Fruit fly (Drosophila melanogaster): Measurements from ENCODE around the gene CG33493.

The CG33493 gene

dm6 chr3L:10674145-10674547 lies 18.8 kb downstream of the CG33493 start (continued):
- no peak for TF ChIP-seq Dek (tag; optimal IDR thresholded peaks at IDR 0.05)
- no peak for TF ChIP-seq CG2712 (tag; optimal IDR thresholded peaks at IDR 0.05)
- TF ChIP-seq CG8924 (tag; optimal IDR thresholded peaks at IDR 0.05): peak; percentile 39
- TF ChIP-seq unc-4 (GFP tag; IDR thresholded peaks at IDR 0.05; ENCODE audit: partially characterized antibody): no peak
- TF ChIP-seq Doc2 (GFP tag; IDR thresholded peaks at IDR 0.05): no peak
- TF ChIP-seq ac (GFP tag; optimal IDR thresholded peaks at IDR 0.05): no peak
- no peak for TF ChIP-seq Lpt (GFP tag; optimal IDR thresholded peaks at IDR 0.05)
- peak; percentile 68 for TF ChIP-seq oc (tag; optimal IDR thresholded peaks at IDR 0.05)
- no peak for TF ChIP-seq lbe (GFP tag; optimal IDR thresholded peaks at IDR 0.05)
- TF ChIP-seq CG15073 (GFP tag; optimal IDR thresholded peaks at IDR 0.05): no peak
- TF ChIP-seq Mes4 (GFP tag; optimal IDR thresholded peaks at IDR 0.05): no peak
- TF ChIP-seq disco-r (GFP tag; optimal IDR thresholded peaks at IDR 0.05): no peak
- TF ChIP-seq CG15514 (GFP tag; optimal IDR thresholded peaks at IDR 0.05): no peak
- TF ChIP-seq CG32767 (GFP tag; IDR thresholded peaks at IDR 0.05): no peak
- no peak for TF ChIP-seq CG9876 (GFP tag; optimal IDR thresholded peaks at IDR 0.05)
- no peak for TF ChIP-seq gce (GFP tag; IDR thresholded peaks at IDR 0.05)
- no peak for TF ChIP-seq bab2 (GFP tag; optimal IDR thresholded peaks at IDR 0.05)
- TF ChIP-seq lab (GFP tag; optimal IDR thresholded peaks at IDR 0.05): no peak
- TF ChIP-seq CG8290 (GFP tag; optimal IDR thresholded peaks at IDR 0.05): no peak
- peak in 1 of 2 experiments; percentile 33 for TF ChIP-seq CG8290 (tag; optimal IDR thresholded peaks at IDR 0.05)
- peak; percentile 27 for TF ChIP-seq salm (tag; optimal IDR thresholded peaks at IDR 0.05)
- TF ChIP-seq HLH4C (GFP tag; IDR thresholded peaks at IDR 0.05; ENCODE audit: partially characterized antibody): no peak
- TF ChIP-seq D (optimal IDR thresholded peaks at IDR 0.05): no peak
- TF ChIP-seq D (GFP tag; optimal IDR thresholded peaks at IDR 0.05): no peak
- no peak for TF ChIP-seq CoRest (tag; optimal IDR thresholded peaks at IDR 0.05)
- TF ChIP-seq Hmr (GFP tag; optimal IDR thresholded peaks at IDR 0.05): no peak
- TF ChIP-seq CG17361 (GFP tag; IDR thresholded peaks at IDR 0.05): no peak
- no peak for TF ChIP-seq CG9817 (tag; optimal IDR thresholded peaks at IDR 0.05)
- TF ChIP-seq fd102C (GFP tag; optimal IDR thresholded peaks at IDR 0.05): no peak
- TF ChIP-seq Hand (GFP tag; optimal IDR thresholded peaks at IDR 0.05): no peak
- TF ChIP-seq Nf-YA (GFP tag; IDR thresholded peaks at IDR 0.05): no peak
- TF ChIP-seq Gug (GFP tag; IDR thresholded peaks at IDR 0.05): no peak
- TF ChIP-seq Hr78 (GFP tag; optimal IDR thresholded peaks at IDR 0.05): no peak
- TF ChIP-seq Dfd (GFP tag; optimal IDR thresholded peaks at IDR 0.05): no peak
- peak; percentile 64 for TF ChIP-seq Deaf1 (tag; optimal IDR thresholded peaks at IDR 0.05)
- TF ChIP-seq crol (GFP tag; IDR thresholded peaks at IDR 0.05): peak; percentile 70
- TF ChIP-seq ap (GFP tag; IDR thresholded peaks at IDR 0.05): no peak
- TF ChIP-seq grau (tag; optimal IDR thresholded peaks at IDR 0.05): peak; percentile 47
- no peak for TF ChIP-seq pita (GFP tag; optimal IDR thresholded peaks at IDR 0.05)
- TF ChIP-seq CG6683 (GFP tag; optimal IDR thresholded peaks at IDR 0.05): no peak
- no peak for TF ChIP-seq jumu (GFP tag; optimal IDR thresholded peaks at IDR 0.05)
- no peak for TF ChIP-seq ase (GFP tag; IDR thresholded peaks at IDR 0.05)
- TF ChIP-seq pros (GFP tag; optimal IDR thresholded peaks at IDR 0.05): peak; percentile 16
- no peak for TF ChIP-seq Sry-δ (GFP tag; optimal IDR thresholded peaks at IDR 0.05)
- no peak for TF ChIP-seq dati (GFP tag; IDR thresholded peaks at IDR 0.05)
- no peak for TF ChIP-seq peb (GFP tag; IDR thresholded peaks at IDR 0.05)
- TF ChIP-seq ato (GFP tag; IDR thresholded peaks at IDR 0.05; ENCODE audit: partially characterized antibody): no peak
- TF ChIP-seq E2f2 (GFP tag; IDR thresholded peaks at IDR 0.05): 0 out of 2 replicates have a peak, but pooled peaks have one; percentile 16
- TF ChIP-seq sd (tag; optimal IDR thresholded peaks at IDR 0.05): peak; percentile 80
- TF ChIP-seq row (GFP tag; IDR thresholded peaks at IDR 0.05): no peak
- no peak for TF ChIP-seq CG13296 (GFP tag; optimal IDR thresholded peaks at IDR 0.05)
- no peak for TF ChIP-seq z (GFP tag; IDR thresholded peaks at IDR 0.05)

Data from whole organism, embryonic.